Fruit fly (Drosophila melanogaster) whole organism, embryonic: Measurements from ENCODE around the gene Klp61F.

Experiments used
- Atf3 ChIP-seq: fragments of 200-800 bp; sonication (Bioruptor generic); optimal IDR thresholded peaks from 3 replicates; lab custom pipeline; 2016; ENCODE audit warnings: missing biosample characterization, missing genetic modification characterization
- Bdp1 ChIP-seq: fragments of 200-800 bp; sonication (Bioruptor generic); optimal IDR thresholded peaks from 3 replicates; lab custom pipeline; 2016; ENCODE audit warnings: missing biosample characterization, missing genetic modification characterization
- C15 ChIP-seq: fragments of 200-800 bp; sonication (Bioruptor generic); IDR thresholded peaks from 3 replicates; pipeline ENCODE4 v1.3.6; 2022; ENCODE audit warnings: missing biosample characterization, missing genetic modification characterization
- CG10366 ChIP-seq: fragments of 200-800 bp; sonication (Bioruptor generic); IDR thresholded peaks from 2 replicates; pipeline ENCODE4 v1.3.6; 2022; ENCODE audit warnings: missing biosample characterization, missing genetic modification characterization
- CG10462 ChIP-seq: fragments of 200-800 bp; sonication (Bioruptor generic); optimal IDR thresholded peaks from 2 replicates; lab custom pipeline; 2016; ENCODE audit warnings: missing biosample characterization, missing genetic modification characterization
- CG11085 ChIP-seq: fragments of 200-800 bp; sonication (Bioruptor generic); IDR thresholded peaks from 2 replicates; pipeline ENCODE4 v1.3.6; 2022; ENCODE audit warnings: missing biosample characterization, missing genetic modification characterization
- CG11398 ChIP-seq: fragments of 200-800 bp; sonication (Bioruptor generic); optimal IDR thresholded peaks from 2 replicates; lab custom pipeline; 2016; ENCODE audit warnings: missing biosample characterization, missing genetic modification characterization
- CG11456 ChIP-seq: fragments of 200-800 bp; sonication (Bioruptor generic); IDR thresholded peaks from 3 replicates; pipeline ENCODE4 v1.3.6; 2022; ENCODE audit warnings: missing biosample characterization, missing genetic modification characterization
- CG12104 ChIP-seq: fragments of 200-800 bp; sonication (Bioruptor generic); optimal IDR thresholded peaks from 3 replicates; lab custom pipeline; 2016; ENCODE audit warnings: missing biosample characterization, missing genetic modification characterization
- CG12299 ChIP-seq: fragments of 200-800 bp; sonication (Bioruptor generic); optimal IDR thresholded peaks from 2 replicates; lab custom pipeline; 2018; ENCODE audit warnings: missing biosample characterization, mild to moderate bottlenecking, missing genetic modification characterization
- CG12769 ChIP-seq: fragments of 200-800 bp; sonication (Bioruptor generic); optimal IDR thresholded peaks from 2 replicates; lab custom pipeline; 2019; ENCODE audit warnings: missing biosample characterization, mild to moderate bottlenecking, missing genetic modification characterization, moderate library complexity
- CG13624 ChIP-seq: fragments of 200-800 bp; sonication (Bioruptor generic); optimal IDR thresholded peaks from 2 replicates; lab custom pipeline; 2016; ENCODE audit warnings: missing biosample characterization, missing genetic modification characterization
- CG15073 ChIP-seq: fragments of 200-800 bp; sonication (Bioruptor generic); optimal IDR thresholded peaks from 2 replicates; lab custom pipeline; 2016; ENCODE audit warnings: missing biosample characterization, missing genetic modification characterization
- CG16815 ChIP-seq: fragments of 200-800 bp; sonication (Bioruptor generic); optimal IDR thresholded peaks from 3 replicates; lab custom pipeline; 2017; ENCODE audit warnings: missing biosample characterization, mild to moderate bottlenecking, missing genetic modification characterization
- CG16863 ChIP-seq: fragments of 200-800 bp; sonication (Bioruptor generic); optimal IDR thresholded peaks from 3 replicates; lab custom pipeline; 2016; ENCODE audit warnings: missing biosample characterization, missing genetic modification characterization
- CG32767 ChIP-seq: fragments of 200-800 bp; sonication (Bioruptor generic); IDR thresholded peaks from 2 replicates; pipeline ENCODE4 v1.3.6; 2022; ENCODE audit warnings: missing biosample characterization, missing genetic modification characterization
- CG33213 ChIP-seq: fragments of 200-800 bp; sonication (Bioruptor generic); optimal IDR thresholded peaks from 3 replicates; lab custom pipeline; 2016; ENCODE audit warnings: missing biosample characterization, missing genetic modification characterization
- CG42726 ChIP-seq: fragments of 200-800 bp; sonication (Bioruptor generic); IDR thresholded peaks from 2 replicates; pipeline ENCODE4 v1.3.6; 2022; ENCODE audit warnings: missing biosample characterization, missing genetic modification characterization; ENCODE audit not compliant: partially characterized antibody
- CG4730 ChIP-seq: fragments of 200-800 bp; sonication (Bioruptor generic); IDR thresholded peaks from 2 replicates; pipeline ENCODE4 v1.3.6; 2022; ENCODE audit warnings: missing biosample characterization, missing genetic modification characterization
- CG5180 ChIP-seq: fragments of 200-800 bp; sonication (Bioruptor generic); optimal IDR thresholded peaks from 3 replicates; lab custom pipeline; 2017; ENCODE audit warnings: missing biosample characterization, missing genetic modification characterization, mild to moderate bottlenecking, moderate library complexity, missing genetic modification reagents
- CG8089 ChIP-seq: fragments of 200-800 bp; sonication (Bioruptor generic); optimal IDR thresholded peaks from 3 replicates; lab custom pipeline; 2016; ENCODE audit warnings: missing biosample characterization, missing genetic modification characterization
- CG8290 ChIP-seq, 3 experiments: fragments of 200-800 bp; sonication (Bioruptor generic); optimal IDR thresholded peaks; 2 replicates each; lab custom pipeline; 2016 to 2019; ENCODE audit warnings: missing biosample characterization in 3 of 3, missing genetic modification characterization in 3 of 3, mild to moderate bottlenecking in 2 of 3, moderate library complexity in 1 of 3
- CG8388 ChIP-seq: fragments of 200-800 bp; sonication (Bioruptor generic); optimal IDR thresholded peaks from 2 replicates; lab custom pipeline; 2019; ENCODE audit warnings: missing biosample characterization, mild to moderate bottlenecking, missing genetic modification characterization, moderate library complexity
- CG9817 ChIP-seq: fragments of 200-800 bp; sonication (Bioruptor generic); optimal IDR thresholded peaks from 2 replicates; lab custom pipeline; 2018; ENCODE audit warnings: missing biosample characterization, mild to moderate bottlenecking, missing genetic modification characterization, moderate library complexity
- Drgx ChIP-seq: fragments of 200-800 bp; sonication (Bioruptor generic); IDR thresholded peaks from 2 replicates; pipeline ENCODE4 v1.3.6; 2022; ENCODE audit warnings: missing biosample characterization, missing genetic modification characterization
- ERR ChIP-seq: fragments of 200-800 bp; sonication (Bioruptor generic); optimal IDR thresholded peaks from 2 replicates; lab custom pipeline; 2016; ENCODE audit warnings: missing biosample characterization, missing genetic modification characterization
- MESR4 ChIP-seq: fragments of 200-800 bp; sonication (Bioruptor generic); optimal IDR thresholded peaks from 2 replicates; lab custom pipeline; 2018; ENCODE audit warnings: missing biosample characterization, mild to moderate bottlenecking, missing genetic modification characterization, moderate library complexity
- Med ChIP-seq: fragments of 200-800 bp; sonication (Bioruptor generic); peaks from one replicate; lab custom pipeline; 2016; ENCODE audit warnings: missing biosample characterization, missing genetic modification characterization, mild to moderate bottlenecking, inconsistent platforms, moderate library complexity
- Spps ChIP-seq: fragments of 200-800 bp; sonication (Bioruptor generic); optimal IDR thresholded peaks from 2 replicates; lab custom pipeline; 2018; ENCODE audit warnings: missing biosample characterization, mild to moderate bottlenecking, missing genetic modification characterization
- Sry-β ChIP-seq: fragments of 200-800 bp; sonication (Bioruptor generic); optimal IDR thresholded peaks from 2 replicates; lab custom pipeline; 2018; ENCODE audit warnings: missing biosample characterization, mild to moderate bottlenecking, missing genetic modification characterization, moderate library complexity
- Trl ChIP-seq, 3 experiments: fragments of >200 bp in 2 of 3; fragments of 200-800 bp in 1 of 3; sonication (Bioruptor generic) in 1 of 3; optimal IDR thresholded peaks; 2 replicates in 1 of 3; 3 replicates in 2 of 3; lab custom pipeline; 2016 to 2017; ENCODE audit warnings: missing biosample characterization in 1 of 3, missing genetic modification characterization in 1 of 3
- bcd ChIP-seq: fragments of 200-800 bp; sonication (Bioruptor generic); optimal IDR thresholded peaks from 2 replicates; lab custom pipeline; 2017; ENCODE audit warnings: missing biosample characterization, mild to moderate bottlenecking, missing genetic modification characterization
- cg ChIP-seq: fragments of 200-800 bp; sonication (Bioruptor generic); optimal IDR thresholded peaks from 3 replicates; lab custom pipeline; 2019; ENCODE audit warnings: missing biosample characterization, mild to moderate bottlenecking, missing genetic modification characterization, moderate library complexity
- chinmo ChIP-seq: fragments of 200-800 bp; sonication (Bioruptor generic); IDR thresholded peaks from 4 replicates; pipeline ENCODE4 v1.3.6; 2022; ENCODE audit warnings: missing biosample characterization, missing genetic modification characterization; ENCODE audit not compliant: partially characterized antibody
- esg ChIP-seq: fragments of 200-800 bp; sonication (Bioruptor generic); conservative IDR thresholded peaks from 2 replicates; pipeline ENCODE4 v1.3.6; 2022; ENCODE audit warnings: missing biosample characterization, missing genetic modification characterization
- exex ChIP-seq: fragments of 200-800 bp; sonication (Bioruptor generic); optimal IDR thresholded peaks from 4 replicates; lab custom pipeline; 2018; ENCODE audit warnings: missing biosample characterization, mild to moderate bottlenecking, missing genetic modification characterization, moderate library complexity
- fd102C ChIP-seq: fragments of 200-800 bp; sonication (Bioruptor generic); optimal IDR thresholded peaks from 2 replicates; lab custom pipeline; 2018; ENCODE audit warnings: missing biosample characterization, mild to moderate bottlenecking, missing genetic modification characterization, moderate library complexity
- fd96Cb ChIP-seq: fragments of 200-800 bp; sonication (Bioruptor generic); optimal IDR thresholded peaks from 2 replicates; lab custom pipeline; 2018; ENCODE audit warnings: missing biosample characterization, mild to moderate bottlenecking, missing genetic modification characterization, moderate library complexity
- ftz-f1 ChIP-seq: fragments of 200-800 bp; sonication (Bioruptor generic); optimal IDR thresholded peaks from 2 replicates; lab custom pipeline; 2016; ENCODE audit warnings: missing biosample characterization, missing genetic modification characterization
- lola ChIP-seq, 3 experiments: fragments of >200 bp in 2 of 3; fragments of 200-800 bp in 1 of 3; sonication (Bioruptor generic) in 1 of 3; optimal IDR thresholded peaks; 2 replicates each; lab custom pipeline; 2017 to 2019; ENCODE audit warnings: missing biosample characterization in 3 of 3, missing genetic modification characterization in 3 of 3, mild to moderate bottlenecking in 1 of 3, moderate library complexity in 1 of 3
- phol ChIP-seq: fragments of 200-800 bp; sonication (Bioruptor generic); optimal IDR thresholded peaks from 3 replicates; lab custom pipeline; 2018; ENCODE audit warnings: missing biosample characterization, mild to moderate bottlenecking, missing genetic modification characterization, moderate library complexity
- pita ChIP-seq: fragments of 200-800 bp; sonication (Bioruptor generic); optimal IDR thresholded peaks from 2 replicates; lab custom pipeline; 2017; ENCODE audit warnings: missing biosample characterization, mild to moderate bottlenecking, missing genetic modification characterization
- row ChIP-seq: fragments of 200-800 bp; sonication (Bioruptor generic); IDR thresholded peaks from 3 replicates; pipeline ENCODE4 v1.3.6; 2022; ENCODE audit warnings: missing biosample characterization, missing genetic modification characterization
- sd ChIP-seq: fragments of 200-800 bp; sonication (Bioruptor generic); optimal IDR thresholded peaks from 3 replicates; lab custom pipeline; 2018; ENCODE audit warnings: missing biosample characterization, mild to moderate bottlenecking, missing genetic modification characterization, moderate library complexity
- sens ChIP-seq: fragments of 200-800 bp; sonication (Bioruptor generic); peaks from one replicate; lab custom pipeline; 2016; ENCODE audit warnings: missing biosample characterization, missing genetic modification characterization
- stwl ChIP-seq: fragments of 200-800 bp; sonication (Bioruptor generic); optimal IDR thresholded peaks from 3 replicates; lab custom pipeline; 2018; ENCODE audit warnings: missing biosample characterization, mild to moderate bottlenecking, missing genetic modification characterization, moderate library complexity
- sug ChIP-seq: fragments of 200-800 bp; optimal IDR thresholded peaks from 2 replicates; lab custom pipeline; 2019; ENCODE audit warnings: missing biosample characterization, mild to moderate bottlenecking, missing genetic modification characterization, moderate library complexity
- toy ChIP-seq: fragments of 200-800 bp; sonication (Bioruptor generic); IDR thresholded peaks from 2 replicates; pipeline ENCODE4 v1.3.6; 2022; ENCODE audit warnings: missing biosample characterization, missing genetic modification characterization

Gene Klp61F

dm6 chr3L:1202588-1203195 lies 43.0 kb downstream of the Klp61F start, which contains the start of gene meep:
Gene meep (minus strand): TSS chr3L:1203036.
- TF ChIP-seq CG15073 (GFP tag; lab: Kevin White, UChicago) (no peak), CG42726 (no peak), CG16815 (GFP tag; lab: Kevin White, UChicago) (no peak), stwl (tag; lab: Kevin White, UChicago) (no peak), Atf3 (GFP tag; lab: Kevin White, UChicago) (no peak), phol (no peak), CG12104 (GFP tag; lab: Kevin White, UChicago) (no peak), CG5180 (no peak), cg (GFP tag; lab: Kevin White, UChicago) (no peak), MESR4 (GFP tag; lab: Kevin White, UChicago) (no peak), sd (tag; lab: Kevin White, UChicago) (peak; percentile 63), CG13624 (no peak), ftz-f1 (GFP tag; lab: Kevin White, UChicago) (peak; percentile 60), Bdp1 (GFP tag; lab: Kevin White, UChicago) (no peak), C15 (no peak), exex (tag; lab: Kevin White, UChicago) (no peak), fd96Cb (tag; lab: Kevin White, UChicago) (no peak), Sry-β (GFP tag; lab: Kevin White, UChicago) (no peak), CG33213 (GFP tag; lab: Kevin White, UChicago) (no peak), CG9817 (tag; lab: Kevin White, UChicago) (no peak), chinmo (GFP tag; lab: Robert Waterston, UW) (0 out of 4 replicates have a peak, but pooled peaks have one; percentile 46), sug (tag; lab: Kevin White, UChicago) (peak; percentile 93), Trl (optimal IDR thresholded peaks at IDR 0.05; lab: Kevin White, UChicago) (peak; percentile 11 to 37), Trl (GFP tag; optimal IDR thresholded peaks at IDR 0.05; lab: Kevin White, UChicago) (no peak), Spps (tag; lab: Kevin White, UChicago) (no peak), CG8089 (GFP tag; lab: Kevin White, UChicago) (no peak), CG11398 (GFP tag; lab: Kevin White, UChicago) (no peak), ERR (GFP tag; lab: Kevin White, UChicago) (peak; percentile 76), toy (GFP tag; lab: Robert Waterston, UW) (no peak), pita (GFP tag; lab: Kevin White, UChicago) (no peak), CG10366 (peak; percentile 11; the same call in 1 of the 2 replicates), lola (GFP tag; optimal IDR thresholded peaks at IDR 0.05; lab: Kevin White, UChicago) (no peak), CG4730 (GFP tag; lab: Robert Waterston, UW) (no peak), Med (GFP tag; lab: Kevin White, UChicago) (peak; percentile 55), bcd (GFP tag; lab: Kevin White, UChicago) (no peak), sens (GFP tag; lab: Kevin White, UChicago) (no peak), fd102C (GFP tag; lab: Kevin White, UChicago) (no peak), CG8290 (GFP tag; optimal IDR thresholded peaks at IDR 0.05; lab: Kevin White, UChicago) (no peak), CG8290 (tag; optimal IDR thresholded peaks at IDR 0.05; lab: Kevin White, UChicago) (peak in 1 of 2 experiments; percentile 15), CG12769 (tag; lab: Kevin White, UChicago) (peak; percentile 76), row (0 out of 3 replicates have a peak, but pooled peaks have one; percentile 18), CG12299 (tag; lab: Kevin White, UChicago) (no peak), CG32767 (GFP tag; lab: Robert Waterston, UW) (no peak), CG8388 (GFP tag; lab: Kevin White, UChicago) (no peak), CG16863 (GFP tag; lab: Kevin White, UChicago) (no peak), CG11456 (GFP tag; lab: Robert Waterston, UW) (0 out of 3 replicates have a peak, but pooled peaks have one; percentile 33), CG10462 (GFP tag; lab: Kevin White, UChicago) (no peak), esg (GFP tag; lab: Robert Waterston, UW) (no peak), Drgx (GFP tag; lab: Robert Waterston, UW) (no peak), CG11085 (GFP tag; lab: Robert Waterston, UW) (no peak)
- TF ChIP-seq, all 482 proteins: peak for 12
